Fruit fly (Drosophila melanogaster) Kc167 (cell line): ENCODE data around the gene CG3552.

Experiments
- Myc ChIP-seq: fragments of >200 bp; optimal IDR thresholded peaks from 2 replicates; lab custom pipeline; 2017; ENCODE audit warnings: missing external identifiers
- h ChIP-seq: fragments of >200 bp; optimal IDR thresholded peaks from 3 replicates; lab custom pipeline; 2018; ENCODE audit warnings: missing external identifiers
- psq ChIP-seq: fragments of >200 bp; optimal IDR thresholded peaks from 2 replicates; lab custom pipeline; 2017; ENCODE audit warnings: missing external identifiers
- ttk ChIP-seq: sonication (Bioruptor generic); optimal IDR thresholded peaks from 2 replicates; lab custom pipeline; 2017; ENCODE audit warnings: missing external identifiers

DNA sequence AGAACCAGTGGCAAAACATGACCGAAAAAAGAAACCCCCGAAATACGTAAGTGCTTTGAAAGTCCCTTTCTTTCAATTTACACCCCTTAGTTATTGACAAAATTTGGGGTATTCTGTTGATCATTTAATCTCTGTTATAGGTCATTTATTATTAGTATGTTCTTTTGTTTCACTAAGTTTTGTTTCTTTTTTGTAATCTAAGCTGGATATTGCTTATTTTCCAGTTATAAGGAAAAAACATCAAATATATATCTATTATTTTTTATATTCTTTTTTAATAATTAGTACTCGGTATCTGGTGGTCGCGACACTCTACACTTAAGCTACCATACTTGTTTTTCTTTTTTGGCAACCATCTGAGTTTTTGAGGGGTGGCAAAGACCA, 52.5 kb downstream of the CG3552 start:
- TF ChIP-seq Myc (lab: Kevin White, UChicago) (no peak), h (no peak), ttk (no peak), psq (no peak)
